Worm (Caenorhabditis elegans): Measurements from ENCODE around the gene B0252.3.
A peak's percentile ranks its signal among the peaks of the same experiment; 100 is the strongest.

The B0252.3 gene

ce11 chrII:6889580-6889922 is 18.0 kb downstream of the B0252.3 start:
- TF ChIP-seq dmd-9 (GFP tag; IDR thresholded peaks at IDR 0.05) = peak; percentile 50; the same call in 1 of the 2 replicates
- TF ChIP-seq ztf-7 (tag; optimal IDR thresholded peaks at IDR 0.05) = no peak
- no peak for TF ChIP-seq ceh-82 (tag; optimal IDR thresholded peaks at IDR 0.05)
- TF ChIP-seq zfp-3 (GFP tag; conservative IDR thresholded peaks at IDR 0.05) = peak; percentile 62; the same call in 1 of the 2 replicates
- no peak for TF ChIP-seq Y48G9A.11 (GFP tag; IDR thresholded peaks at IDR 0.05)
- peak; percentile 19; the same call in 1 of the 2 replicates for TF ChIP-seq ctbp-1 (GFP tag; IDR thresholded peaks at IDR 0.05)
- TF ChIP-seq aha-1 (tag) = peak; percentile 76
- no peak for TF ChIP-seq daf-8 (GFP tag; IDR thresholded peaks at IDR 0.05)
- TF ChIP-seq zip-2 (tag; optimal IDR thresholded peaks at IDR 0.05) = no peak
- no peak for TF ChIP-seq tra-1 (GFP tag; IDR thresholded peaks at IDR 0.05)
- 0 out of 2 replicates have a peak, but pooled peaks have one; percentile 9 for TF ChIP-seq dmd-8 (GFP tag; IDR thresholded peaks at IDR 0.05)

ce11 chrII:6888661-6889579 is 18.6 kb downstream of the B0252.3 start:
- peak; percentile 68; the same call in 1 of the 2 replicates for TF ChIP-seq Y75B8A.6 (GFP tag; IDR thresholded peaks at IDR 0.05)
- TF ChIP-seq Y5F2A.4 (GFP tag; optimal IDR thresholded peaks at IDR 0.05) = no peak
- TF ChIP-seq saeg-2 (GFP tag; IDR thresholded peaks at IDR 0.05) = 0 out of 2 replicates have a peak, but pooled peaks have one; percentile 44
- no peak for TF ChIP-seq T26A8.4 (GFP tag; IDR thresholded peaks at IDR 0.05)
- TF ChIP-seq D1046.2 (GFP tag; IDR thresholded peaks at IDR 0.05) = peak; percentile 71; the same call in 1 of the 2 replicates
- TF ChIP-seq mes-2 (tag; optimal IDR thresholded peaks at IDR 0.05; ENCODE audit: poor library complexity, severe bottlenecking) = peak; percentile 46
- peak; percentile 76 for TF ChIP-seq ama-1 (optimal IDR thresholded peaks at IDR 0.05)
- no peak for TF ChIP-seq lin-1 (GFP tag; IDR thresholded peaks at IDR 0.05)
- TF ChIP-seq hmg-1.1 (GFP tag; IDR thresholded peaks at IDR 0.05) = 0 out of 2 replicates have a peak, but pooled peaks have one; percentile 12
- no peak for TF ChIP-seq daf-16 (GFP tag; optimal IDR thresholded peaks at IDR 0.05)
- TF ChIP-seq daf-16 (tag; optimal IDR thresholded peaks at IDR 0.05) = peak; percentile 21
- 0 out of 2 replicates have a peak, but pooled peaks have one; percentile 6 for TF ChIP-seq lin-38 (GFP tag; IDR thresholded peaks at IDR 0.05)
- no peak for TF ChIP-seq daf-8 (GFP tag; IDR thresholded peaks at IDR 0.05)
- TF ChIP-seq lin-29 (GFP tag; IDR thresholded peaks at IDR 0.05) = no peak
- TF ChIP-seq dpl-1 (GFP tag; optimal IDR thresholded peaks at IDR 0.05) = no peak
- TF ChIP-seq ZK546.5 (tag; optimal IDR thresholded peaks at IDR 0.05) = no peak
- TF ChIP-seq unc-62 (GFP tag; optimal IDR thresholded peaks at IDR 0.05 in 1 of 2) = peak in 1 of 2 experiments; percentile 35
- no peak for TF ChIP-seq unc-62 (tag; optimal IDR thresholded peaks at IDR 0.05)
- no peak for TF ChIP-seq hif-1 (tag; optimal IDR thresholded peaks at IDR 0.05)
- no peak for TF ChIP-seq ceh-82 (tag; optimal IDR thresholded peaks at IDR 0.05)

ce11 chrII:6888211-6888610 is 19.3 kb downstream of the B0252.3 start:
- TF ChIP-seq T20F7.1 (GFP tag; optimal IDR thresholded peaks at IDR 0.05) (peak; percentile 69), nhr-28 (tag; optimal IDR thresholded peaks at IDR 0.05) (peak; percentile 49), zfp-3 (GFP tag; conservative IDR thresholded peaks at IDR 0.05) (peak; percentile 93), mes-2 (tag; optimal IDR thresholded peaks at IDR 0.05; ENCODE audit: poor library complexity, severe bottlenecking) (peak; percentile 42), daf-16 (GFP tag; optimal IDR thresholded peaks at IDR 0.05) (peak; percentile 27 to 63), daf-16 (tag; optimal IDR thresholded peaks at IDR 0.05) (peak; percentile 64), T26A8.4 (GFP tag; IDR thresholded peaks at IDR 0.05) (peak; percentile 79), spr-1 (tag; optimal IDR thresholded peaks at IDR 0.05) (peak; percentile 7), Y75B8A.6 (GFP tag; IDR thresholded peaks at IDR 0.05) (no peak), pha-4 (GFP tag; IDR thresholded peaks at IDR 0.05) (no peak), pha-4 (tag; optimal IDR thresholded peaks at IDR 0.05) (no peak), nhr-10 (tag; optimal IDR thresholded peaks at IDR 0.05) (peak; percentile 32), nhr-102 (tag; optimal IDR thresholded peaks at IDR 0.05) (peak; percentile 67), pqm-1 (tag; optimal IDR thresholded peaks at IDR 0.05) (peak; percentile 17), lin-38 (GFP tag; IDR thresholded peaks at IDR 0.05) (peak; percentile 44), dmd-9 (GFP tag; IDR thresholded peaks at IDR 0.05) (0 out of 2 replicates have a peak, but pooled peaks have one; percentile 3), Y48G9A.11 (GFP tag; IDR thresholded peaks at IDR 0.05) (0 out of 2 replicates have a peak, but pooled peaks have one; percentile 45), lin-29 (GFP tag; IDR thresholded peaks at IDR 0.05) (0 out of 2 replicates have a peak, but pooled peaks have one; percentile 35), dmd-6 (GFP tag; IDR thresholded peaks at IDR 0.05) (peak; percentile 33; the same call in 1 of the 2 replicates), mep-1 (tag; optimal IDR thresholded peaks at IDR 0.05) (peak; percentile 90), php-3 (GFP tag; IDR thresholded peaks at IDR 0.05) (peak; percentile 85), nhr-48 (tag; optimal IDR thresholded peaks at IDR 0.05) (peak; percentile 35), mdt-29 (GFP tag; IDR thresholded peaks at IDR 0.05) (peak; percentile 77; the same call in 1 of the 2 replicates), lin-1 (GFP tag; IDR thresholded peaks at IDR 0.05) (peak; percentile 38; the same call in 1 of the 2 replicates), ZK546.5 (tag; optimal IDR thresholded peaks at IDR 0.05) (no peak), nhr-111 (GFP tag; optimal IDR thresholded peaks at IDR 0.05) (peak; percentile 34), ZK337.2 (GFP tag; IDR thresholded peaks at IDR 0.05) (no peak), hmg-1.1 (GFP tag; IDR thresholded peaks at IDR 0.05) (0 out of 2 replicates have a peak, but pooled peaks have one; percentile 32)
